Fruit fly (Drosophila melanogaster): ENCODE data around the gene CG7099.

CG7099 gene

DNA sequence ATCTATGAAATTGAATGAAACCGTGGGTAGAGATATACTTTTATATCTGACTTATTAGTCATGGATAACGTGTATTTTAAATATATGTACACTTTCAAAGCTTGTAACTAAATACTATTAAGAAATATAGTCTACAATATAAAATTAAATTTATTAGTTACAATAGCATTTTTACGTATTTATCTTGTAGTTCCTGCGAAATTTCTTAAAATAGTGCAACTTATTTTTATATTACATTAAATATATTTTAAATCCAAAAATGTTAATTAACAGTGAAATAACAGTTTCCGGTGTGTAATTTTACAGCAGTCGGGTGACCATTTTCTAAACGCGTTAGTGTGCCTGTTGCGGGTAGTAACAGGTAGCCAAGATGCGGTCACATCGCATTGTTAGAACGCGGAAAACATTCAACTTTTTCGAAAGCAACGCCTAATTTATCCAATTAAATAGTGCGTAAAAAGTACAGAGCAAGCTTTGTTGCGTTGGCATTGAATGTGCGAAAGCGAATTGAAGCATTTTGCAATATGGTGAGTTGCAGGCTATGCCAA, 11.3 kb downstream of the CG7099 start, which contains the start of the genes CG10859 and CG7110:
CG10859 (minus strand) TSS at position 51 of the 548 bp plus-strand sequence.
CG7110 (plus strand) TSS at position 378 of the 548 bp plus-strand sequence.
- TF ChIP-seq CG34367 (tag; optimal IDR thresholded peaks at IDR 0.05), result peak; percentile 10
- no peak for TF ChIP-seq CG9948 (tag; optimal IDR thresholded peaks at IDR 0.05)
- no peak for TF ChIP-seq CG13204 (GFP tag; optimal IDR thresholded peaks at IDR 0.05)
- TF ChIP-seq EcR (GFP tag; optimal IDR thresholded peaks at IDR 0.05), result no peak
- TF ChIP-seq CG32121 (GFP tag; IDR thresholded peaks at IDR 0.05), result no peak
- no peak for TF ChIP-seq gl (tag; optimal IDR thresholded peaks at IDR 0.05)
- TF ChIP-seq CG17806 (tag; optimal IDR thresholded peaks at IDR 0.05), result no peak
- no peak for TF ChIP-seq CG15710 (tag; optimal IDR thresholded peaks at IDR 0.05)
- peak; percentile 49 for TF ChIP-seq Snoo (tag; optimal IDR thresholded peaks at IDR 0.05)

- TF ChIP-seq CG14655 (GFP tag; optimal IDR thresholded peaks at IDR 0.05) (peak; percentile 41), CG15710 (tag; optimal IDR thresholded peaks at IDR 0.05) (no peak), D1 (tag; optimal IDR thresholded peaks at IDR 0.05) (no peak), rn (GFP tag; IDR thresholded peaks at IDR 0.05) (no peak), Pif1B (GFP tag; optimal IDR thresholded peaks at IDR 0.05) (no peak), CG8301 (tag; optimal IDR thresholded peaks at IDR 0.05) (peak; percentile 35), EcR (GFP tag; optimal IDR thresholded peaks at IDR 0.05) (no peak), CG4496 (GFP tag; IDR thresholded peaks at IDR 0.05) (0 out of 3 replicates have a peak, but pooled peaks have one; percentile 29), CG13204 (GFP tag; optimal IDR thresholded peaks at IDR 0.05) (no peak), CG10348 (GFP tag; IDR thresholded peaks at IDR 0.05) (no peak), CG12605 (GFP tag; IDR thresholded peaks at IDR 0.05) (no peak), Pif1A (GFP tag; optimal IDR thresholded peaks at IDR 0.05) (peak; percentile 27), Ets98B (GFP tag; IDR thresholded peaks at IDR 0.05) (no peak), CG34367 (tag; optimal IDR thresholded peaks at IDR 0.05) (no peak), CG8159 (tag; optimal IDR thresholded peaks at IDR 0.05) (no peak), Snoo (tag; optimal IDR thresholded peaks at IDR 0.05) (no peak), CG9948 (tag; optimal IDR thresholded peaks at IDR 0.05) (peak; percentile 2), fd96Ca (GFP tag; IDR thresholded peaks at IDR 0.05) (no peak), CG32121 (GFP tag; IDR thresholded peaks at IDR 0.05) (0 out of 2 replicates have a peak, but pooled peaks have one; percentile 26), CG17806 (tag; optimal IDR thresholded peaks at IDR 0.05) (no peak), gl (tag; optimal IDR thresholded peaks at IDR 0.05) (no peak)
Measured at dm6 chr2L:13399565-13399964, 12.2 kb downstream of the CG7099 start.

dm6 chr2L:13411566-13411965, 24.2 kb downstream of the CG7099 start, which contains the start of gene Vm34Ca:
TSS of gene Vm34Ca (minus strand) at chr2L:13411631.
- TF ChIP-seq Pif1A (GFP tag; optimal IDR thresholded peaks at IDR 0.05) (no peak), CG4496 (GFP tag; IDR thresholded peaks at IDR 0.05) (no peak), Pif1B (GFP tag; optimal IDR thresholded peaks at IDR 0.05) (no peak)

dm6 chr2L:13412219-13412618, 24.8 kb downstream of the CG7099 start, which contains the start of gene Flad2:
TSS of gene Flad2 (plus strand) at chr2L:13412519.
- TF ChIP-seq CG34367 (tag; optimal IDR thresholded peaks at IDR 0.05) (no peak), CG4496 (GFP tag; IDR thresholded peaks at IDR 0.05) (no peak), CG14655 (GFP tag; optimal IDR thresholded peaks at IDR 0.05) (no peak), CG8159 (tag; optimal IDR thresholded peaks at IDR 0.05) (no peak), gl (tag; optimal IDR thresholded peaks at IDR 0.05) (no peak)

DNA sequence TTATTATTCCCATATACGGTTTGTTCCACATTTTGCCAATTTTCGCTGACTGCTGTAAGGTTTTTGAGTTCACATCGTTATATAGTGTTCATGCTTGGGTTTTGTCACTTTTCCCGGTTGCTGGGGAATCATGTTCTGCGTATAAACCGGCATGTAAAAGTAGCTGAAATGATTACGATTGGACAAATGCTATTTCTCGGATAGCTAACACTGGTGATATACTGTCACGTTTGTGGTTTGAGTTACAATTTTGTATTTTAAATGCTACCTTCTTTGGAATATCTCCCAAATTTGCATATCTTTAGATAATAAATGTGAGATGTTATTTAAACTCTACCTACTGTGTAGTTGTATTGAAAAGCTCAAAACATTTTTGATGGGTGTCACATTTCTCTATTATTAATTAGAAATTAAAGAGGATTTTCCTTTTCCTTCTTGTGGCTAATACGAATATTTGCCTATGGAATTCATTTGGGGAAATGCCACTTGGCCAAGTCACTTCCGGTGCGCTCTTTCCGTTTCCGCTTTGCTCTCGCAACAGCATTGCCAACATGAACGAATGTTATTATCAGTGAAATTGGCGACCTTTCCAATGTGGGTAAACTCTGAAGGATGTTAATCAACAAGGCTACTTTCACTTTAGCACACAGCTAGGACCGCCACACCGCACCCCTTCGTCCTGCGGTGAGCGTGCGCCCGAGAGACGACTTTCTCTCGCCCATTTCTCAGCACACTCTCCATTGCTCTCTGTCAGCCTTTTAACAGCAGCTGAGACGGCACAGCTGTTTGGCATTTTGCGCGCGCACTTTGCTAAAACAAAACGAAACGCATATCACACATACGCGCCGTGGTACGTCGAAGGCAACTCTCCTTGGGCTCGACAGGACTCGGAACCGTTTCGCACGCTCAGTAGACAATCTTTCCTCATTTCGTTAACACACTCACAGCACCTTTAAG, 27.4 kb downstream of the CG7099 start, which contains the start of the genes CG16956, CG42784 and CG43850:
CG16956 (minus strand) TSS at position 51 of the 957 bp plus-strand sequence.
CG42784 (plus strand) TSS at position 907 of the 957 bp plus-strand sequence.
CG43850 (plus strand) TSS at position 907 of the 957 bp plus-strand sequence.
- TF ChIP-seq CG13204 (GFP tag; optimal IDR thresholded peaks at IDR 0.05), result no peak
- no peak for TF ChIP-seq gl (tag; optimal IDR thresholded peaks at IDR 0.05)
- no peak for TF ChIP-seq EcR (GFP tag; optimal IDR thresholded peaks at IDR 0.05)
- 0 out of 3 replicates have a peak, but pooled peaks have one; percentile 13 for TF ChIP-seq CG4496 (GFP tag; IDR thresholded peaks at IDR 0.05)
- 0 out of 2 replicates have a peak, but pooled peaks have one; percentile 12 for TF ChIP-seq CG12605 (GFP tag; IDR thresholded peaks at IDR 0.05)
- no peak for TF ChIP-seq CG32121 (GFP tag; IDR thresholded peaks at IDR 0.05)
- no peak for TF ChIP-seq Ets98B (GFP tag; IDR thresholded peaks at IDR 0.05)
- TF ChIP-seq CG14655 (GFP tag; optimal IDR thresholded peaks at IDR 0.05), result peak; percentile 10
- TF ChIP-seq Snoo (tag; optimal IDR thresholded peaks at IDR 0.05), result no peak
- no peak for TF ChIP-seq CG17806 (tag; optimal IDR thresholded peaks at IDR 0.05)
- TF ChIP-seq Pif1A (GFP tag; optimal IDR thresholded peaks at IDR 0.05), result peak; percentile 28
- TF ChIP-seq Pif1B (GFP tag; optimal IDR thresholded peaks at IDR 0.05), result no peak
- no peak for TF ChIP-seq CG8159 (tag; optimal IDR thresholded peaks at IDR 0.05)
- no peak for TF ChIP-seq CG8301 (tag; optimal IDR thresholded peaks at IDR 0.05)

All from whole organism, pupa.